Worm (Caenorhabditis elegans): ENCODE data around the gene sumv-2.

DNA sequence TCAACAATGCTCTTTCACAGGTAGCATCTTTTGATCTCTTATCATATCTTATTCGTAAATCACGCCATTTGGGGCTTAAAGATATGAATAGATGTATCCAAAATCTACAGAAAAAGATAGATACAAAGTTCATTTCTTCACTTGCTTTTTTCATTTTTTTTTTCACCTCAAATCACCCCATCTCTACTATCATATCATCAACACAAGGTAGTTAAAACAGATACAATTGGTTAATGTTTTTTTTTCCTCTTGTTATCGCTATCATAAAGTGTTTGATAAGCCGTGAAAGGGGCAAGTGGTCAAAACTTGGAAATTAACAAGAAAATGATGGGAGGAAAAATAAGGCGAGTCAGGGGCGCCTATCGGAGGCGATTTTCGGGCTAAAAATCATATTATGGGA lies 12.9 kb downstream of the sumv-2 start:
- TF ChIP-seq nfya-1 (tag; optimal IDR thresholded peaks at IDR 0.05) (no peak), eyg-1 (tag; optimal IDR thresholded peaks at IDR 0.05) (no peak), hlh-8 (tag; optimal IDR thresholded peaks at IDR 0.05) (no peak), elt-4 (tag; optimal IDR thresholded peaks at IDR 0.05) (no peak), pha-4 (tag; optimal IDR thresholded peaks at IDR 0.05) (no peak), ama-1 (optimal IDR thresholded peaks at IDR 0.05) (no peak), mec-3 (tag; optimal IDR thresholded peaks at IDR 0.05; ENCODE audit: borderline replicate concordance) (no peak), nhr-11 (tag; optimal IDR thresholded peaks at IDR 0.05) (no peak), tbx-2 (tag; optimal IDR thresholded peaks at IDR 0.05) (no peak), dmd-4 (tag; optimal IDR thresholded peaks at IDR 0.05; ENCODE audit: borderline replicate concordance) (no peak), rnt-1 (tag; optimal IDR thresholded peaks at IDR 0.05) (no peak), gmeb-2 (tag; optimal IDR thresholded peaks at IDR 0.05) (no peak), unc-55 (GFP tag; optimal IDR thresholded peaks at IDR 0.05) (no peak), elt-2 (tag; optimal IDR thresholded peaks at IDR 0.05) (peak; percentile 28)
